Worm (Caenorhabditis elegans) whole organism, young adult: ENCODE results near the gene elb-1.

Experiments used
- B0019.2 ChIP-seq: fragments of 200-800 bp; sonication (Bioruptor generic); conservative IDR thresholded peaks from 2 replicates; pipeline ENCODE4 v1.3.6; 2022; ENCODE audit warnings: missing genetic modification reagents, missing genetic modification characterization, missing compliant biosample characterization
- B0035.1 ChIP-seq: sonication (generic microtip); optimal IDR thresholded peaks from 2 replicates; lab custom pipeline; 2016; ENCODE audit warnings: missing genetic modification characterization, mild to moderate bottlenecking, missing compliant biosample characterization, missing genotype, missing genetic modification reagents
- F22D6.2 ChIP-seq: sonication (generic microtip); optimal IDR thresholded peaks from 2 replicates; lab custom pipeline; 2016; ENCODE audit warnings: mild to moderate bottlenecking, missing genetic modification characterization, missing compliant biosample characterization
- F39B2.1 ChIP-seq: fragments of 200-800 bp; sonication (Bioruptor generic); IDR thresholded peaks from 2 replicates; pipeline ENCODE4 v1.3.6; 2022; ENCODE audit warnings: missing genetic modification reagents, missing genetic modification characterization, missing compliant biosample characterization
- F49E8.2 ChIP-seq: sonication (generic microtip); optimal IDR thresholded peaks from 3 replicates; lab custom pipeline; 2017; ENCODE audit warnings: missing genetic modification characterization, mild to moderate bottlenecking, missing compliant biosample characterization, antibody characterized with exemption, moderate library complexity; ENCODE audit not compliant: insufficient read depth
- T07F8.4 ChIP-seq: sonication (generic microtip); optimal IDR thresholded peaks from 2 replicates; lab custom pipeline; 2016; ENCODE audit warnings: mild to moderate bottlenecking, missing genetic modification characterization, moderate library complexity, missing compliant biosample characterization
- T26A5.8 ChIP-seq: sonication (generic microtip); optimal IDR thresholded peaks from 2 replicates; lab custom pipeline; 2016; ENCODE audit warnings: missing genetic modification characterization, missing compliant biosample characterization
- Y53F4B.3 ChIP-seq: fragments of 200-800 bp; sonication (Bioruptor generic); IDR thresholded peaks from 2 replicates; pipeline ENCODE4 v1.3.6; 2022; ENCODE audit warnings: missing genetic modification reagents, missing genetic modification characterization, missing compliant biosample characterization
- akir-1 ChIP-seq: fragments of 200-800 bp; sonication (Bioruptor generic); optimal IDR thresholded peaks from 2 replicates; lab custom pipeline; 2018; ENCODE audit warnings: mild to moderate bottlenecking, missing genetic modification characterization, moderate library complexity, missing compliant biosample characterization
- attf-3 ChIP-seq: fragments of 200-800 bp; sonication (Bioruptor generic); conservative IDR thresholded peaks from 2 replicates; pipeline ENCODE4 v1.3.6; 2022; ENCODE audit warnings: missing genetic modification reagents, missing genetic modification characterization, missing compliant biosample characterization
- attf-6 ChIP-seq: fragments of 200-800 bp; sonication (Bioruptor generic); IDR thresholded peaks from 2 replicates; pipeline ENCODE4 v1.3.6; 2022; ENCODE audit warnings: missing genetic modification reagents, missing genetic modification characterization, missing compliant biosample characterization
- cebp-1 ChIP-seq, 2 experiments: fragments of 200-800 bp in 1 of 2; sonication (Bioruptor generic) in 1 of 2; sonication (generic microtip) in 1 of 2; IDR thresholded peaks in 1 of 2; optimal IDR thresholded peaks in 1 of 2; 2 replicates each; pipeline versions ENCODE4 v1.3.6 to Lab custom; 2017 to 2022; ENCODE audit warnings: missing compliant biosample characterization in 2 of 2, missing genetic modification characterization in 2 of 2, mild to moderate bottlenecking in 1 of 2, missing genetic modification reagents in 1 of 2, moderate library complexity in 1 of 2
- ceh-27 ChIP-seq: fragments of 200-800 bp; sonication (Bioruptor generic); optimal IDR thresholded peaks from 2 replicates; lab custom pipeline; 2018; ENCODE audit warnings: mild to moderate bottlenecking, missing genetic modification characterization, moderate library complexity, missing compliant biosample characterization
- ceh-79 ChIP-seq: sonication (generic microtip); optimal IDR thresholded peaks from 2 replicates; lab custom pipeline; 2017; ENCODE audit warnings: mild to moderate bottlenecking, missing genetic modification characterization, missing compliant biosample characterization
- chd-7 ChIP-seq: sonication (generic microtip); optimal IDR thresholded peaks from 2 replicates; lab custom pipeline; 2016; ENCODE audit warnings: mild to moderate bottlenecking, missing genetic modification characterization, moderate library complexity, missing compliant biosample characterization
- dpl-1 ChIP-seq: fragments of 150-350 bp; optimal IDR thresholded peaks from 2 replicates; lab custom pipeline; 2014; ENCODE audit warnings: missing biosample characterization, missing genetic modification reagents, missing genetic modification characterization
- efl-1 ChIP-seq: fragments of 150-350 bp; optimal IDR thresholded peaks from 2 replicates; lab custom pipeline; 2014; ENCODE audit warnings: missing biosample characterization, missing genetic modification reagents, missing genetic modification characterization
- egl-44 ChIP-seq: fragments of 200-800 bp; sonication (Bioruptor generic); IDR thresholded peaks from 2 replicates; pipeline ENCODE4 v1.3.6; 2022; ENCODE audit warnings: missing genetic modification reagents, missing genetic modification characterization, missing compliant biosample characterization
- fkh-3 ChIP-seq: sonication (generic microtip); optimal IDR thresholded peaks from 2 replicates; lab custom pipeline; 2016; ENCODE audit warnings: mild to moderate bottlenecking, missing genetic modification characterization, missing compliant biosample characterization
- him-1 ChIP-seq: sonication (generic microtip); optimal IDR thresholded peaks from 2 replicates; lab custom pipeline; 2016; ENCODE audit warnings: missing genotype, missing genetic modification reagents, missing genetic modification characterization, missing compliant biosample characterization
- hlh-26 ChIP-seq: fragments of 200-800 bp; sonication (Bioruptor generic); conservative IDR thresholded peaks from 2 replicates; pipeline ENCODE4 v1.3.6; 2022; ENCODE audit warnings: missing genetic modification reagents, missing genetic modification characterization, missing compliant biosample characterization
- hmg-1.2 ChIP-seq: fragments of 200-800 bp; sonication (Bioruptor generic); IDR thresholded peaks from 2 replicates; pipeline ENCODE4 v1.3.6; 2022; ENCODE audit warnings: missing genetic modification reagents, missing genetic modification characterization, missing compliant biosample characterization
- lag-1 ChIP-seq: fragments of 200-800 bp; sonication (Bioruptor generic); IDR thresholded peaks from 2 replicates; pipeline ENCODE4 v1.3.6; 2022; ENCODE audit warnings: missing genetic modification reagents, missing genetic modification characterization, missing compliant biosample characterization
- madf-10 ChIP-seq: sonication (generic microtip); optimal IDR thresholded peaks from 2 replicates; lab custom pipeline; 2016; ENCODE audit warnings: mild to moderate bottlenecking, missing genetic modification characterization, missing compliant biosample characterization
- mxl-1 ChIP-seq: sonication (generic microtip); optimal IDR thresholded peaks from 2 replicates; lab custom pipeline; 2016; ENCODE audit warnings: missing genetic modification characterization, missing compliant biosample characterization
- rcor-1 ChIP-seq: fragments of 200-800 bp; sonication (Bioruptor generic); IDR thresholded peaks from 2 replicates; pipeline ENCODE4 v1.3.6; 2022; ENCODE audit warnings: missing genetic modification reagents, missing genetic modification characterization, missing compliant biosample characterization
- repo-1 ChIP-seq: sonication (generic microtip); optimal IDR thresholded peaks from 2 replicates; lab custom pipeline; 2017; ENCODE audit warnings: mild to moderate bottlenecking, missing genetic modification characterization, missing compliant biosample characterization
- unc-130 ChIP-seq: sonication (generic microtip); optimal IDR thresholded peaks from 2 replicates; lab custom pipeline; 2016; ENCODE audit warnings: missing genetic modification reagents, missing genetic modification characterization, missing compliant biosample characterization
- unc-62 ChIP-seq: fragments of 150-350 bp; optimal IDR thresholded peaks from 2 replicates; lab custom pipeline; 2014; ENCODE audit warnings: missing biosample characterization, missing genetic modification reagents, missing genetic modification characterization
- zim-3 ChIP-seq: sonication (generic microtip); optimal IDR thresholded peaks from 2 replicates; lab custom pipeline; 2017; ENCODE audit warnings: mild to moderate bottlenecking, missing genetic modification characterization, moderate library complexity, missing compliant biosample characterization
- ztf-18 ChIP-seq: sonication (generic microtip); optimal IDR thresholded peaks from 2 replicates; lab custom pipeline; 2016; ENCODE audit warnings: missing genotype, mild to moderate bottlenecking, missing genetic modification characterization, missing compliant biosample characterization

Gene elb-1

ce11 chrIII:11680514-11680913 is 38.7 kb downstream of the elb-1 start:
- TF ChIP-seq B0035.1 (tag; lab: Kevin White, UChicago) (no peak), mxl-1 (tag; lab: Kevin White, UChicago) (no peak), hlh-26 (GFP tag; lab: Robert Waterston, UW) (no peak), attf-6 (GFP tag; lab: Robert Waterston, UW) (no peak), efl-1 (no peak), rcor-1 (GFP tag; lab: Robert Waterston, UW) (no peak), F22D6.2 (no peak), unc-62 (GFP tag; lab: Kevin White, UChicago) (no peak), ceh-79 (tag; lab: Kevin White, UChicago) (no peak), chd-7 (tag; lab: Kevin White, UChicago) (no peak), hmg-1.2 (GFP tag; lab: Robert Waterston, UW) (no peak)

ce11 chrIII:11669008-11669407 is 50.2 kb downstream of the elb-1 start:
- TF ChIP-seq lag-1 (GFP tag; lab: Robert Waterston, UW) (no peak), F39B2.1 (GFP tag; lab: Robert Waterston, UW) (no peak), B0019.2 (GFP tag; lab: Robert Waterston, UW) (no peak), T26A5.8 (no peak), ztf-18 (tag; lab: Kevin White, UChicago) (no peak), T07F8.4 (tag; lab: Kevin White, UChicago) (no peak), Y53F4B.3 (no peak), ceh-27 (GFP tag; lab: Kevin White, UChicago) (no peak), cebp-1 (GFP tag; IDR thresholded peaks at IDR 0.05; lab: Robert Waterston, UW) (no peak), cebp-1 (tag; optimal IDR thresholded peaks at IDR 0.05; lab: Kevin White, UChicago) (no peak), him-1 (tag; lab: Kevin White, UChicago) (no peak), fkh-3 (tag; lab: Kevin White, UChicago) (no peak), dpl-1 (GFP tag; lab: Kevin White, UChicago) (no peak), F49E8.2 (no peak), egl-44 (no peak), zim-3 (tag; lab: Kevin White, UChicago) (no peak), unc-130 (no peak), akir-1 (GFP tag; lab: Kevin White, UChicago) (no peak), repo-1 (tag; lab: Kevin White, UChicago) (no peak), attf-3 (GFP tag; lab: Robert Waterston, UW) (no peak), madf-10 (no peak)
